Worm (Caenorhabditis elegans): ENCODE measurements around the gene M151.2.

DNA sequence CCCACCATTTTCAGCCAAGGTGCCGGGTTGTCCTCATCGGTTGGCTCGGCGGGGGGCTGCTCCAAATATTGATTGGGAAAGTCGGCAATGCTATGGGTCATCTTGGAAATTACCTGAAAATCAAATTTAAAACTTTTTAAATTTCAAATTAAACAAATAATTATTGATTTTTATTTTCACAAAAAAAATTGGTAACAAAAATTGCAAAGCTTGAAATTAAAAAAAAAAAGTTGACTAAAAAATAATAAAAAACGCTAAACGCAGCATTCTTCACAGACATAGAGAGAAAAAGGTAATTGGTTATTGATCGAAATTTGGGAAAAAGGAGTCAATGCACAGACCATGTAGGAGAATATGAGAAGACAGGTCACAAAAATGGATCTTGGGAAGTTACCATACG, 32.2 kb upstream of the M151.2 start, which contains the start of gene Y49F6A.11:
- TF ChIP-seq ztf-11 (tag; optimal IDR thresholded peaks at IDR 0.05) (no peak), ceh-39 (tag; optimal IDR thresholded peaks at IDR 0.05) (no peak), blmp-1 (tag; optimal IDR thresholded peaks at IDR 0.05) (no peak), ces-1 (GFP tag; optimal IDR thresholded peaks at IDR 0.05) (no peak), unc-62 (GFP tag; optimal IDR thresholded peaks at IDR 0.05) (no peak), nhr-237 (tag; optimal IDR thresholded peaks at IDR 0.05) (no peak), zip-8 (tag; optimal IDR thresholded peaks at IDR 0.05) (no peak)
